Comparison of ENCODE assay signal across 5 fruit fly cellular contexts in genomic region chrX:3693989-3694769, dm6.
A peak's percentile ranks its signal among the peaks of the same experiment; 100 is the strongest.
TF ChIP-seq lines count a peak whose summit lies in the region.

No protein-coding gene starts in this region.

- TF ChIP-seq CTCF in whole organism, embryonic (GFP tag; optimal IDR thresholded peaks at IDR 0.05; lab: Kevin White, UChicago), result no peak

TF ChIP-seq in whole organism, adult, 20 proteins besides CTCF, POLR2A, EP300 and RAD21 (continues in another document):
- peak; percentile 58 for TF ChIP-seq Crg-1 (GFP tag; optimal IDR thresholded peaks at IDR 0.05; lab: Kevin White, UChicago)
- TF ChIP-seq Mnt (GFP tag; optimal IDR thresholded peaks at IDR 0.05; lab: Kevin White, UChicago), result no peak
- TF ChIP-seq CG12768 (GFP tag; optimal IDR thresholded peaks at IDR 0.05; lab: Kevin White, UChicago), result peak; percentile 13
- TF ChIP-seq CG33017 (tag; optimal IDR thresholded peaks at IDR 0.05; lab: Kevin White, UChicago), result peak; percentile 44
- TF ChIP-seq cic (GFP tag; optimal IDR thresholded peaks at IDR 0.05; lab: Kevin White, UChicago), result peak; percentile 11
- TF ChIP-seq CG11617 (GFP tag; optimal IDR thresholded peaks at IDR 0.05; lab: Kevin White, UChicago), result peak; percentile 50
- TF ChIP-seq bab1 (GFP tag; optimal IDR thresholded peaks at IDR 0.05; lab: Kevin White, UChicago), result peak; percentile 25
- peak; percentile 65 for TF ChIP-seq CG5204 (GFP tag; optimal IDR thresholded peaks at IDR 0.05; lab: Kevin White, UChicago)
- TF ChIP-seq Clk (GFP tag; optimal IDR thresholded peaks at IDR 0.05; lab: Kevin White, UChicago), result no peak
- no peak for TF ChIP-seq Hr96 (GFP tag; optimal IDR thresholded peaks at IDR 0.05; lab: Kevin White, UChicago)
- peak; percentile 71 for TF ChIP-seq kay (GFP tag; lab: Kevin White, UChicago; ENCODE audit: borderline replicate concordance)
- TF ChIP-seq tj (GFP tag; optimal IDR thresholded peaks at IDR 0.05; lab: Kevin White, UChicago), result no peak
- TF ChIP-seq CG1620 (GFP tag; optimal IDR thresholded peaks at IDR 0.05; lab: Kevin White, UChicago), result no peak
- peak; percentile 79 for TF ChIP-seq CG7101 (tag; optimal IDR thresholded peaks at IDR 0.05; lab: Kevin White, UChicago)
- peak; percentile 48 for TF ChIP-seq CG14711 (tag; optimal IDR thresholded peaks at IDR 0.05; lab: Kevin White, UChicago)
- peak; percentile 14 for TF ChIP-seq ovo (GFP tag; optimal IDR thresholded peaks at IDR 0.05; lab: Kevin White, UChicago)
- TF ChIP-seq cnc (optimal IDR thresholded peaks at IDR 0.05; lab: Kevin White, UChicago), result no peak
- peak; percentile 53 for TF ChIP-seq CG7045 (GFP tag; optimal IDR thresholded peaks at IDR 0.05; lab: Kevin White, UChicago)

TF ChIP-seq in whole organism, embryonic, 481 proteins besides CTCF, POLR2A, EP300 and RAD21 (continues in another document):
- TF ChIP-seq CG33557 (GFP tag; optimal IDR thresholded peaks at IDR 0.05; lab: Kevin White, UChicago), result peak; percentile 73
- TF ChIP-seq Ets97D (GFP tag; optimal IDR thresholded peaks at IDR 0.05; lab: Kevin White, UChicago), result peak; percentile 24
- no peak for TF ChIP-seq rib (GFP tag; IDR thresholded peaks at IDR 0.05; lab: Robert Waterston, UW)
- no peak for TF ChIP-seq zfh2 (GFP tag; optimal IDR thresholded peaks at IDR 0.05; lab: Kevin White, UChicago)
- TF ChIP-seq CG16815 (GFP tag; optimal IDR thresholded peaks at IDR 0.05; lab: Kevin White, UChicago), result peak; percentile 57
- no peak for TF ChIP-seq CG10147 (GFP tag; optimal IDR thresholded peaks at IDR 0.05; lab: Kevin White, UChicago)
- no peak for TF ChIP-seq kay (GFP tag; optimal IDR thresholded peaks at IDR 0.05; lab: Kevin White, UChicago)
- peak; percentile 84 for TF ChIP-seq CG17361 (GFP tag; IDR thresholded peaks at IDR 0.05; lab: Robert Waterston, UW)
- no peak for TF ChIP-seq B-H1 (GFP tag; IDR thresholded peaks at IDR 0.05; lab: Robert Waterston, UW)
- TF ChIP-seq odd (GFP tag; optimal IDR thresholded peaks at IDR 0.05; lab: Kevin White, UChicago), result peak; percentile 47
- peak; percentile 34 for TF ChIP-seq unpg (GFP tag; optimal IDR thresholded peaks at IDR 0.05; lab: Kevin White, UChicago)
- no peak for TF ChIP-seq Max (GFP tag; optimal IDR thresholded peaks at IDR 0.05; lab: Kevin White, UChicago)
- no peak for TF ChIP-seq CG12299 (tag; optimal IDR thresholded peaks at IDR 0.05; lab: Kevin White, UChicago)
- TF ChIP-seq CG14710 (tag; optimal IDR thresholded peaks at IDR 0.05; lab: Kevin White, UChicago), result peak; percentile 78
- TF ChIP-seq Blimp-1 (GFP tag; optimal IDR thresholded peaks at IDR 0.05; lab: Kevin White, UChicago), result peak; percentile 44
- TF ChIP-seq disco-r (GFP tag; optimal IDR thresholded peaks at IDR 0.05; lab: Kevin White, UChicago), result no peak
- no peak for TF ChIP-seq CG6654 (GFP tag; optimal IDR thresholded peaks at IDR 0.05; lab: Kevin White, UChicago)
- peak; percentile 31 for TF ChIP-seq slp2 (GFP tag; optimal IDR thresholded peaks at IDR 0.05; lab: Kevin White, UChicago)
- no peak for TF ChIP-seq CG17912 (GFP tag; optimal IDR thresholded peaks at IDR 0.05; lab: Kevin White, UChicago)

TF ChIP-seq in whole organism, prepupa, 60 proteins besides CTCF, POLR2A, EP300 and RAD21 (continues in another document):
- TF ChIP-seq CG6163 (GFP tag; IDR thresholded peaks at IDR 0.05; lab: Robert Waterston, UW) (no peak), CG3919 (GFP tag; optimal IDR thresholded peaks at IDR 0.05; lab: Kevin White, UChicago) (peak; percentile 64), Eip78C (GFP tag; lab: Kevin White, UChicago) (peak; percentile 92), CG11294 (GFP tag; IDR thresholded peaks at IDR 0.05; lab: Robert Waterston, UW) (peak; percentile 5; the same call in 1 of the 2 replicates), CG8119 (GFP tag; IDR thresholded peaks at IDR 0.05; lab: Robert Waterston, UW) (peak; percentile 59), ss (GFP tag; optimal IDR thresholded peaks at IDR 0.05; lab: Kevin White, UChicago) (peak in 1 of 2 experiments; percentile 6), Hr39 (GFP tag; optimal IDR thresholded peaks at IDR 0.05; lab: Kevin White, UChicago) (peak; percentile 74), Sox15 (GFP tag; optimal IDR thresholded peaks at IDR 0.05; lab: Kevin White, UChicago) (peak; percentile 34), CG1621 (tag; optimal IDR thresholded peaks at IDR 0.05; lab: Kevin White, UChicago) (no peak), acj6 (GFP tag; optimal IDR thresholded peaks at IDR 0.05; lab: Kevin White, UChicago) (peak; percentile 71), CG8319 (GFP tag; optimal IDR thresholded peaks at IDR 0.05; lab: Kevin White, UChicago) (peak; percentile 17), CG9139 (GFP tag; optimal IDR thresholded peaks at IDR 0.05; lab: Kevin White, UChicago) (no peak), dsx (GFP tag; optimal IDR thresholded peaks at IDR 0.05; lab: Kevin White, UChicago; ENCODE audit: poor library complexity, severe bottlenecking) (no peak), CG11762 (GFP tag; optimal IDR thresholded peaks at IDR 0.05; lab: Kevin White, UChicago; ENCODE audit: insufficient read depth) (peak; percentile 58), CG3032 (tag; optimal IDR thresholded peaks at IDR 0.05; lab: Kevin White, UChicago) (peak; percentile 61), Ets96B (tag; optimal IDR thresholded peaks at IDR 0.05; lab: Kevin White, UChicago) (peak; percentile 41), CG34406 (GFP tag; optimal IDR thresholded peaks at IDR 0.05; lab: Kevin White, UChicago) (peak; percentile 42), CG6276 (GFP tag; optimal IDR thresholded peaks at IDR 0.05; lab: Kevin White, UChicago) (peak; percentile 76), Eip75B (GFP tag; optimal IDR thresholded peaks at IDR 0.05; lab: Kevin White, UChicago) (peak; percentile 71)

TF ChIP-seq in whole organism, pupa, 21 proteins besides CTCF, POLR2A, EP300 and RAD21:
- TF ChIP-seq CG34367 (tag; optimal IDR thresholded peaks at IDR 0.05; lab: Kevin White, UChicago) (peak; percentile 52), Pif1B (GFP tag; optimal IDR thresholded peaks at IDR 0.05; lab: Kevin White, UChicago) (peak; percentile 45), CG8301 (tag; optimal IDR thresholded peaks at IDR 0.05; lab: Kevin White, UChicago) (peak; percentile 72), CG17806 (tag; optimal IDR thresholded peaks at IDR 0.05; lab: Kevin White, UChicago) (peak; percentile 45), gl (tag; optimal IDR thresholded peaks at IDR 0.05; lab: Kevin White, UChicago) (no peak), CG9948 (tag; optimal IDR thresholded peaks at IDR 0.05; lab: Kevin White, UChicago) (peak; percentile 68), rn (GFP tag; IDR thresholded peaks at IDR 0.05; lab: Robert Waterston, UW) (no peak), CG8159 (tag; optimal IDR thresholded peaks at IDR 0.05; lab: Kevin White, UChicago) (peak; percentile 61), CG10348 (GFP tag; IDR thresholded peaks at IDR 0.05; lab: Robert Waterston, UW) (no peak), CG4496 (GFP tag; IDR thresholded peaks at IDR 0.05; lab: Robert Waterston, UW) (peak; percentile 33; the same call in 1 of the 3 replicates), Snoo (tag; optimal IDR thresholded peaks at IDR 0.05; lab: Kevin White, UChicago) (peak; percentile 33), CG12605 (GFP tag; IDR thresholded peaks at IDR 0.05; lab: Robert Waterston, UW) (no peak), D1 (tag; optimal IDR thresholded peaks at IDR 0.05; lab: Kevin White, UChicago) (peak; percentile 40), fd96Ca (GFP tag; IDR thresholded peaks at IDR 0.05; lab: Robert Waterston, UW) (peak; percentile 64; the same call in 2 of the 3 replicates), CG32121 (GFP tag; IDR thresholded peaks at IDR 0.05; lab: Robert Waterston, UW) (peak; percentile 43; the same call in 1 of the 2 replicates), EcR (GFP tag; optimal IDR thresholded peaks at IDR 0.05; lab: Kevin White, UChicago) (no peak), Pif1A (GFP tag; optimal IDR thresholded peaks at IDR 0.05; lab: Kevin White, UChicago) (peak; percentile 76), CG15710 (tag; optimal IDR thresholded peaks at IDR 0.05; lab: Kevin White, UChicago) (peak; percentile 59), Ets98B (GFP tag; IDR thresholded peaks at IDR 0.05; lab: Robert Waterston, UW) (no peak), CG13204 (GFP tag; optimal IDR thresholded peaks at IDR 0.05; lab: Kevin White, UChicago) (no peak), CG14655 (GFP tag; optimal IDR thresholded peaks at IDR 0.05; lab: Kevin White, UChicago) (peak; percentile 87)

TF ChIP-seq in whole organism, wandering third instar larva, 38 proteins besides CTCF, POLR2A, EP300 and RAD21:
- TF ChIP-seq sv (GFP tag; optimal IDR thresholded peaks at IDR 0.05; lab: Kevin White, UChicago) (peak; percentile 32), CG32264 (GFP tag; optimal IDR thresholded peaks at IDR 0.05; lab: Kevin White, UChicago) (no peak), OdsH (GFP tag; optimal IDR thresholded peaks at IDR 0.05; lab: Kevin White, UChicago) (peak; percentile 38), psq (GFP tag; optimal IDR thresholded peaks at IDR 0.05; lab: Kevin White, UChicago) (peak; percentile 60), HLH106 (tag; optimal IDR thresholded peaks at IDR 0.05; lab: Kevin White, UChicago) (peak; percentile 68), fru (GFP tag; optimal IDR thresholded peaks at IDR 0.05; lab: Kevin White, UChicago) (peak; percentile 82), woc (GFP tag; optimal IDR thresholded peaks at IDR 0.05; lab: Kevin White, UChicago) (peak; percentile 66), Hr78 (GFP tag; optimal IDR thresholded peaks at IDR 0.05; lab: Kevin White, UChicago) (no peak), Hnf4 (GFP tag; optimal IDR thresholded peaks at IDR 0.05; lab: Kevin White, UChicago) (no peak), Sp1 (GFP tag; optimal IDR thresholded peaks at IDR 0.05; lab: Kevin White, UChicago) (peak; percentile 68), rgr (GFP tag; optimal IDR thresholded peaks at IDR 0.05; lab: Kevin White, UChicago) (peak; percentile 75), br (GFP tag; optimal IDR thresholded peaks at IDR 0.05; lab: Kevin White, UChicago) (peak; percentile 55), foxo (GFP tag; optimal IDR thresholded peaks at IDR 0.05; lab: Kevin White, UChicago) (peak in 1 of 2 experiments; percentile 74), dmrt93B (GFP tag; optimal IDR thresholded peaks at IDR 0.05; lab: Kevin White, UChicago) (peak; percentile 60), lola (GFP tag; optimal IDR thresholded peaks at IDR 0.05; lab: Kevin White, UChicago) (no peak), sage (GFP tag; optimal IDR thresholded peaks at IDR 0.05; lab: Kevin White, UChicago) (no peak), ey (GFP tag; optimal IDR thresholded peaks at IDR 0.05; lab: Kevin White, UChicago) (peak; percentile 72), h (GFP tag; optimal IDR thresholded peaks at IDR 0.05; lab: Kevin White, UChicago) (peak; percentile 63), CG9705 (GFP tag; optimal IDR thresholded peaks at IDR 0.05; lab: Kevin White, UChicago) (peak; percentile 39), Jra (GFP tag; optimal IDR thresholded peaks at IDR 0.05; lab: Kevin White, UChicago) (no peak)
